Fruit fly (Drosophila melanogaster) whole organism: Measurements from ENCODE around the gene CycD.

Experiments used
- CG8478 ChIP-seq: fragments of >200 bp; optimal IDR thresholded peaks from 2 replicates; lab custom pipeline; 2018; ENCODE audit warnings: inconsistent platforms
- Dll ChIP-seq: fragments of >200 bp; optimal IDR thresholded peaks from 2 replicates; lab custom pipeline; 2017
- EcR ChIP-seq, 2 experiments: fragments of >200 bp; optimal IDR thresholded peaks; 2 replicates each; lab custom pipeline; 2017; ENCODE audit warnings: missing biosample characterization in 2 of 2, missing genetic modification characterization in 2 of 2, missing genetic modification reagents in 2 of 2
- pan ChIP-seq: fragments of >200 bp; optimal IDR thresholded peaks from 2 replicates; lab custom pipeline; 2017
- psq ChIP-seq: fragments of >200 bp; optimal IDR thresholded peaks from 2 replicates; lab custom pipeline; 2017
- usp ChIP-seq: fragments of >200 bp; optimal IDR thresholded peaks from 2 replicates; lab custom pipeline; 2017; ENCODE audit warnings: missing biosample characterization, missing genetic modification characterization, mixed read lengths

DNA sequence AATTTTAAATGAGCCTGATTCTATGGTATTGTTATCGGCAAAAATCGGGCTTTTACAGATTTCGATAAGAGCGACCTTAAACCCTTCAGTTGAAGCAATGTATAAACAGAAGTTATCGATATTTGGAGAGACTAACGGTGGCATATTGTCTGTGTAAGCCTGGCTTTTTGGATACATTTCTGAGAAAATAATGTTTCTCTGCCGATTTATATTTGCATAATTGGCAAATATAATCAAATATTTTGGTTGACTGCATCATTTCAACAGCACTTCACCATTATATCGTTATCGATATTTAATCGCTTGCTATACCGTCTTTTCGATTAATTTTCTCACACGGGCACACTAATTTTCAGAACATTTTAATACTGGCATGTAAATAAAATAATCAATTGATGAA lies 39.6 kb downstream of the CycD start, which contains the start of gene CG16952:
- TF ChIP-seq CG8478 (lab: Kevin White, UChicago) (no peak), usp (GFP tag; lab: Kevin White, UChicago) (no peak), Dll (lab: Kevin White, UChicago) (no peak), pan (lab: Kevin White, UChicago) (no peak), psq (lab: Kevin White, UChicago) (no peak), EcR (GFP tag; optimal IDR thresholded peaks at IDR 0.05; lab: Kevin White, UChicago) (no peak)
